Fruit fly (Drosophila melanogaster) whole organism, embryonic: ENCODE measurements around the gene Drsl1.

ENCODE experiments used
- Bgb ChIP-seq: fragments of 200-800 bp; sonication (Bioruptor generic); IDR thresholded peaks from 2 replicates; pipeline ENCODE4 v1.3.6; 2022; ENCODE audit warnings: missing biosample characterization, missing genetic modification characterization; ENCODE audit not compliant: partially characterized antibody
- Blimp-1 ChIP-seq: fragments of 200-800 bp; sonication (Bioruptor generic); optimal IDR thresholded peaks from 3 replicates; lab custom pipeline; 2018; ENCODE audit warnings: missing biosample characterization, missing genetic modification characterization, mild to moderate bottlenecking, moderate library complexity, missing genetic modification reagents
- Bteb2 ChIP-seq: fragments of 200-800 bp; sonication (Bioruptor generic); optimal IDR thresholded peaks from 2 replicates; lab custom pipeline; 2016; ENCODE audit warnings: missing biosample characterization, missing genetic modification characterization
- CG10366 ChIP-seq: fragments of 200-800 bp; sonication (Bioruptor generic); IDR thresholded peaks from 2 replicates; pipeline ENCODE4 v1.3.6; 2022; ENCODE audit warnings: missing biosample characterization, missing genetic modification characterization
- CG11456 ChIP-seq: fragments of 200-800 bp; sonication (Bioruptor generic); IDR thresholded peaks from 3 replicates; pipeline ENCODE4 v1.3.6; 2022; ENCODE audit warnings: missing biosample characterization, missing genetic modification characterization
- CG11695 ChIP-seq: fragments of 200-800 bp; sonication (Bioruptor generic); IDR thresholded peaks from 3 replicates; pipeline ENCODE4 v1.3.6; 2022; ENCODE audit warnings: missing biosample characterization, missing genetic modification characterization
- CG12391 ChIP-seq: fragments of 200-800 bp; sonication (Bioruptor generic); optimal IDR thresholded peaks from 3 replicates; lab custom pipeline; 2018; ENCODE audit warnings: missing biosample characterization, mild to moderate bottlenecking, missing genetic modification characterization, moderate library complexity
- CG12744 ChIP-seq: fragments of 200-800 bp; sonication (Bioruptor generic); optimal IDR thresholded peaks from 2 replicates; lab custom pipeline; 2016; ENCODE audit warnings: missing biosample characterization, missing genetic modification characterization
- CG15514 ChIP-seq: fragments of 200-800 bp; sonication (Bioruptor generic); optimal IDR thresholded peaks from 3 replicates; lab custom pipeline; 2017; ENCODE audit warnings: missing biosample characterization, missing genetic modification characterization, mild to moderate bottlenecking, moderate library complexity, missing genetic modification reagents
- CG15696 ChIP-seq: fragments of 200-800 bp; sonication (Bioruptor generic); optimal IDR thresholded peaks from 2 replicates; lab custom pipeline; 2019; ENCODE audit warnings: missing biosample characterization, mild to moderate bottlenecking, missing genetic modification characterization, moderate library complexity
- CG17328 ChIP-seq: fragments of 200-800 bp; sonication (Bioruptor generic); IDR thresholded peaks from 2 replicates; pipeline ENCODE4 v1.3.6; 2022; ENCODE audit warnings: missing biosample characterization, missing genetic modification characterization
- CG34422 ChIP-seq: fragments of 200-800 bp; sonication (Bioruptor generic); IDR thresholded peaks from 3 replicates; pipeline ENCODE4 v1.3.6; 2022; ENCODE audit warnings: missing biosample characterization, missing genetic modification characterization
- CG5245 ChIP-seq: fragments of 200-800 bp; sonication (Bioruptor generic); optimal IDR thresholded peaks from 3 replicates; lab custom pipeline; 2016; ENCODE audit warnings: missing biosample characterization, missing genetic modification characterization
- CG6689 ChIP-seq: fragments of 200-800 bp; sonication (Bioruptor generic); IDR thresholded peaks from 2 replicates; pipeline ENCODE4 v1.3.6; 2022; ENCODE audit warnings: missing biosample characterization, missing genetic modification characterization
- CG8944 ChIP-seq: fragments of 200-800 bp; sonication (Bioruptor generic); optimal IDR thresholded peaks from 3 replicates; lab custom pipeline; 2016; ENCODE audit warnings: missing biosample characterization, missing genetic modification characterization
- CG9817 ChIP-seq: fragments of 200-800 bp; sonication (Bioruptor generic); optimal IDR thresholded peaks from 2 replicates; lab custom pipeline; 2018; ENCODE audit warnings: missing biosample characterization, mild to moderate bottlenecking, missing genetic modification characterization, moderate library complexity
- CoRest ChIP-seq: fragments of 200-800 bp; sonication (Bioruptor generic); optimal IDR thresholded peaks from 3 replicates; lab custom pipeline; 2018; ENCODE audit warnings: missing biosample characterization, mild to moderate bottlenecking, missing genetic modification characterization, moderate library complexity
- Dbx ChIP-seq: fragments of 200-800 bp; sonication (Bioruptor generic); IDR thresholded peaks from 3 replicates; pipeline ENCODE4 v1.3.6; 2022; ENCODE audit warnings: missing biosample characterization, missing genetic modification characterization
- Drgx ChIP-seq: fragments of 200-800 bp; sonication (Bioruptor generic); IDR thresholded peaks from 2 replicates; pipeline ENCODE4 v1.3.6; 2022; ENCODE audit warnings: missing biosample characterization, missing genetic modification characterization
- Mad ChIP-seq: fragments of 200-800 bp; sonication (Bioruptor generic); optimal IDR thresholded peaks from 2 replicates; lab custom pipeline; 2016; ENCODE audit warnings: missing biosample characterization, missing genetic modification characterization
- Nf-YA ChIP-seq: fragments of 200-800 bp; sonication (Bioruptor generic); IDR thresholded peaks from 2 replicates; pipeline ENCODE4 v1.3.6; 2022; ENCODE audit warnings: missing biosample characterization, missing genetic modification characterization
- Nf-YB ChIP-seq: fragments of 200-800 bp; sonication (Bioruptor generic); optimal IDR thresholded peaks from 3 replicates; lab custom pipeline; 2019; ENCODE audit warnings: missing biosample characterization, mild to moderate bottlenecking, missing genetic modification characterization, moderate library complexity
- Pdp1 ChIP-seq, 2 experiments: fragments of 200-800 bp; sonication (Bioruptor generic); optimal IDR thresholded peaks; 3 replicates each; lab custom pipeline; 2016; ENCODE audit warnings: missing biosample characterization in 2 of 2, missing genetic modification characterization in 2 of 2, mild to moderate bottlenecking in 1 of 2, moderate library complexity in 1 of 2
- Ptx1 ChIP-seq: fragments of 200-800 bp; sonication (Bioruptor generic); IDR thresholded peaks from 2 replicates; pipeline ENCODE4 v1.3.6; 2022; ENCODE audit warnings: missing biosample characterization, missing genetic modification characterization
- Rfx ChIP-seq: fragments of 200-800 bp; sonication (Bioruptor generic); IDR thresholded peaks from 2 replicates; pipeline ENCODE4 v1.3.6; 2022; ENCODE audit warnings: missing biosample characterization, missing genetic modification characterization
- Sry-β ChIP-seq: fragments of 200-800 bp; sonication (Bioruptor generic); optimal IDR thresholded peaks from 2 replicates; lab custom pipeline; 2018; ENCODE audit warnings: missing biosample characterization, mild to moderate bottlenecking, missing genetic modification characterization, moderate library complexity
- Taf1 ChIP-seq: fragments of 200-800 bp; sonication (Bioruptor generic); IDR thresholded peaks from 2 replicates; pipeline ENCODE4 v1.3.6; 2022; ENCODE audit warnings: missing biosample characterization, missing genetic modification characterization
- ash1 ChIP-seq: fragments of 200-800 bp; sonication (Bioruptor generic); optimal IDR thresholded peaks from 2 replicates; lab custom pipeline; 2018; ENCODE audit warnings: missing biosample characterization, mild to moderate bottlenecking, missing genetic modification characterization
- bowl ChIP-seq: fragments of 200-800 bp; sonication (Bioruptor generic); IDR thresholded peaks from 2 replicates; pipeline ENCODE4 v1.3.6; 2022; ENCODE audit warnings: missing biosample characterization, missing genetic modification characterization
- croc ChIP-seq: fragments of 200-800 bp; sonication (Bioruptor generic); conservative IDR thresholded peaks from 3 replicates; pipeline ENCODE4 v1.3.6; 2022; ENCODE audit warnings: missing biosample characterization, missing genetic modification characterization
- crp ChIP-seq, 2 experiments: fragments of 200-800 bp; sonication (Bioruptor generic); optimal IDR thresholded peaks; 2 replicates in 1 of 2; 3 replicates in 1 of 2; lab custom pipeline; 2017; ENCODE audit warnings: missing biosample characterization in 2 of 2, missing genetic modification characterization in 2 of 2, mild to moderate bottlenecking in 1 of 2, moderate library complexity in 1 of 2
- dan ChIP-seq: fragments of 200-800 bp; sonication (Bioruptor generic); IDR thresholded peaks from 2 replicates; pipeline ENCODE4 v1.3.6; 2022; ENCODE audit warnings: missing biosample characterization, missing genetic modification characterization
- ems ChIP-seq: fragments of 200-800 bp; sonication (Bioruptor generic); optimal IDR thresholded peaks from 3 replicates; lab custom pipeline; 2016; ENCODE audit warnings: missing biosample characterization, missing genetic modification characterization
- esg ChIP-seq: fragments of 200-800 bp; sonication (Bioruptor generic); conservative IDR thresholded peaks from 2 replicates; pipeline ENCODE4 v1.3.6; 2022; ENCODE audit warnings: missing biosample characterization, missing genetic modification characterization
- ewg ChIP-seq: fragments of 200-800 bp; sonication (Bioruptor generic); optimal IDR thresholded peaks from 3 replicates; lab custom pipeline; 2017; ENCODE audit warnings: mild to moderate bottlenecking, missing biosample characterization, missing genetic modification reagents, missing genetic modification characterization
- fd102C ChIP-seq: fragments of 200-800 bp; sonication (Bioruptor generic); optimal IDR thresholded peaks from 2 replicates; lab custom pipeline; 2018; ENCODE audit warnings: missing biosample characterization, mild to moderate bottlenecking, missing genetic modification characterization, moderate library complexity
- fu2 ChIP-seq: fragments of 200-800 bp; sonication (Bioruptor generic); optimal IDR thresholded peaks from 2 replicates; lab custom pipeline; 2016; ENCODE audit warnings: missing biosample characterization, missing genetic modification characterization
- her ChIP-seq: fragments of 200-800 bp; sonication (Bioruptor generic); optimal IDR thresholded peaks from 2 replicates; lab custom pipeline; 2016; ENCODE audit warnings: missing biosample characterization, missing genetic modification characterization
- kni ChIP-seq: fragments of 200-800 bp; sonication (Bioruptor generic); optimal IDR thresholded peaks from 3 replicates; lab custom pipeline; 2017; ENCODE audit warnings: mild to moderate bottlenecking, missing biosample characterization, missing genetic modification reagents, missing genetic modification characterization
- lbe ChIP-seq: fragments of 200-800 bp; sonication (Bioruptor generic); optimal IDR thresholded peaks from 2 replicates; lab custom pipeline; 2016; ENCODE audit warnings: missing biosample characterization, mild to moderate bottlenecking, missing genetic modification characterization
- lola ChIP-seq, 3 experiments: fragments of >200 bp in 2 of 3; fragments of 200-800 bp in 1 of 3; sonication (Bioruptor generic) in 1 of 3; optimal IDR thresholded peaks; 2 replicates each; lab custom pipeline; 2017 to 2019; ENCODE audit warnings: missing biosample characterization in 3 of 3, missing genetic modification characterization in 3 of 3, mild to moderate bottlenecking in 1 of 3, moderate library complexity in 1 of 3
- nerfin-2 ChIP-seq: fragments of 200-800 bp; sonication (Bioruptor generic); IDR thresholded peaks from 2 replicates; pipeline ENCODE4 v1.3.6; 2022; ENCODE audit warnings: missing biosample characterization, missing genetic modification characterization; ENCODE audit not compliant: partially characterized antibody
- p53 ChIP-seq: fragments of 200-800 bp; sonication (Bioruptor generic); optimal IDR thresholded peaks from 2 replicates; lab custom pipeline; 2016; ENCODE audit warnings: missing biosample characterization, missing genetic modification characterization
- pan ChIP-seq, 4 experiments: fragments of >200 bp in 3 of 4; fragments of 200-800 bp in 1 of 4; sonication (Bioruptor generic) in 1 of 4; optimal IDR thresholded peaks in 3 of 4; IDR thresholded peaks in 1 of 4; 2 replicates each; pipeline versions ENCODE4 v1.3.6 to Lab custom; 2017 to 2022; ENCODE audit warnings: missing biosample characterization in 2 of 4, missing genetic modification characterization in 2 of 4, mixed read lengths in 1 of 4
- repo ChIP-seq: fragments of 200-800 bp; sonication (Bioruptor generic); optimal IDR thresholded peaks from 2 replicates; lab custom pipeline; 2016; ENCODE audit warnings: missing biosample characterization, missing genetic modification characterization
- sisA ChIP-seq: fragments of 200-800 bp; sonication (Bioruptor generic); IDR thresholded peaks from 2 replicates; pipeline ENCODE4 v1.3.6; 2022; ENCODE audit warnings: missing biosample characterization, missing genetic modification characterization
- tap ChIP-seq: fragments of 200-800 bp; optimal IDR thresholded peaks from 3 replicates; lab custom pipeline; 2019; ENCODE audit warnings: missing biosample characterization, mild to moderate bottlenecking, missing genetic modification characterization, moderate library complexity
- tin ChIP-seq: fragments of 200-800 bp; sonication (Bioruptor generic); optimal IDR thresholded peaks from 3 replicates; lab custom pipeline; 2016; ENCODE audit warnings: missing biosample characterization, missing genetic modification characterization
- usp ChIP-seq: fragments of >200 bp; optimal IDR thresholded peaks from 2 replicates; lab custom pipeline; 2017; ENCODE audit warnings: missing biosample characterization, missing genetic modification characterization

Gene Drsl1

DNA sequence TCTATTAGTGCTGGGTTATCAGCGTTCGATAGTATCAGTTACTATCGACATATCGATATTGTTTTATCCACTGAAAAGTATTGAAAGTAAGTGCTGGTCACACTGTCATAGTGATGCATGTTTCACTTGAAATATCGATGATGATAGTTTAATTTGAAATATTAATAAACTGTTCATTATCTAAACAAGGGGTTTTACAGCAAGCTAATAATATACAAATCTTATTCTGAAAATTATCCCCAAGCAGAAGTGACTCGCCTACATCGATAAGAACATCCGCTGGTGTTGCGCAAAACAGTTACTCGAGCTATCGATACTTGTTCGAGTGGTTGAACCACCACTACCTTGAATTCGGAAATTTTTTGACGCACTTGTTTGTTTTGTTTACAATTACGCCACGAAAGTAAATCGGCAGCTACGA, 16.4 kb downstream of the Drsl1 start, which contains the start of the genes PIG-C, CG12016 and Dpm2 (continued):
- no peak for TF ChIP-seq pan (optimal IDR thresholded peaks at IDR 0.05; lab: Kevin White, UChicago)
- peak in 1 of 2 experiments; percentile 54 for TF ChIP-seq pan (GFP tag; optimal IDR thresholded peaks at IDR 0.05 in 1 of 2, IDR thresholded peaks at IDR 0.05 in 1 of 2)
- TF ChIP-seq Blimp-1 (GFP tag; lab: Kevin White, UChicago): peak; percentile 36
- no peak for TF ChIP-seq ash1
- TF ChIP-seq crp (GFP tag; optimal IDR thresholded peaks at IDR 0.05; lab: Kevin White, UChicago): peak in 1 of 2 experiments; percentile 5
- peak; percentile 24; the same call in 1 of the 2 replicates for TF ChIP-seq CG10366
- TF ChIP-seq CG8944: peak; percentile 70
- no peak for TF ChIP-seq CG11695 (GFP tag; lab: Robert Waterston, UW)
- TF ChIP-seq CoRest (tag; lab: Kevin White, UChicago): peak; percentile 81
- no peak for TF ChIP-seq CG5245 (GFP tag; lab: Kevin White, UChicago)
- TF ChIP-seq croc (GFP tag; lab: Robert Waterston, UW): peak; percentile 58
- peak; percentile 84 for TF ChIP-seq Sry-β (GFP tag; lab: Kevin White, UChicago)
- peak; percentile 84 for TF ChIP-seq CG12391 (tag; lab: Kevin White, UChicago)
- peak; percentile 52 for TF ChIP-seq CG12744
- peak; percentile 92 for TF ChIP-seq nerfin-2 (GFP tag; lab: Robert Waterston, UW)
- TF ChIP-seq Ptx1 (GFP tag; lab: Robert Waterston, UW): peak; percentile 69
- TF ChIP-seq CG34422 (GFP tag; lab: Robert Waterston, UW): peak; percentile 59; the same call in 1 of the 3 replicates
- TF ChIP-seq Nf-YA (GFP tag; lab: Robert Waterston, UW): 0 out of 2 replicates have a peak, but pooled peaks have one; percentile 6
- no peak for TF ChIP-seq bowl (GFP tag; lab: Robert Waterston, UW)
- peak; percentile 18 for TF ChIP-seq her (GFP tag; lab: Kevin White, UChicago)
- peak; percentile 52 for TF ChIP-seq repo
- peak; percentile 68 for TF ChIP-seq tin
- TF ChIP-seq CG6689: peak; percentile 52; the same call in 1 of the 2 replicates
- peak; percentile 80 for TF ChIP-seq ewg (GFP tag; lab: Kevin White, UChicago)
- peak; percentile 71 for TF ChIP-seq sisA (GFP tag; lab: Robert Waterston, UW)
- peak; percentile 59 for TF ChIP-seq lbe (GFP tag; lab: Kevin White, UChicago)
- peak; percentile 97 for TF ChIP-seq Bgb (GFP tag; lab: Robert Waterston, UW)
- TF ChIP-seq usp (GFP tag; lab: Kevin White, UChicago): no peak
- no peak for TF ChIP-seq kni (GFP tag; lab: Kevin White, UChicago)
- peak; percentile 73 for TF ChIP-seq Mad (GFP tag; lab: Kevin White, UChicago)
- no peak for TF ChIP-seq fd102C
- peak; percentile 76; the same call in 2 of the 3 replicates for TF ChIP-seq CG11456 (GFP tag; lab: Robert Waterston, UW)
- no peak for TF ChIP-seq Nf-YB (GFP tag; lab: Kevin White, UChicago)
- 0 out of 2 replicates have a peak, but pooled peaks have one; percentile 28 for TF ChIP-seq CG17328 (GFP tag; lab: Robert Waterston, UW)
- peak; percentile 81 for TF ChIP-seq Rfx (GFP tag; lab: Robert Waterston, UW)
- TF ChIP-seq tap (tag; lab: Kevin White, UChicago): peak; percentile 53
- peak; percentile 79 for TF ChIP-seq CG9817 (tag; lab: Kevin White, UChicago)
- TF ChIP-seq Dbx (GFP tag; lab: Robert Waterston, UW): peak; percentile 74
- TF ChIP-seq lola (GFP tag; optimal IDR thresholded peaks at IDR 0.05; lab: Kevin White, UChicago): peak in 1 of 3 experiments; percentile 62
- peak; percentile 68 for TF ChIP-seq esg (GFP tag; lab: Robert Waterston, UW)
- TF ChIP-seq dan (GFP tag; lab: Robert Waterston, UW): no peak
- peak; percentile 62 for TF ChIP-seq fu2 (GFP tag; lab: Kevin White, UChicago)
- peak; percentile 68 for TF ChIP-seq CG15696 (tag; lab: Kevin White, UChicago)
- no peak for TF ChIP-seq CG15514
- peak; percentile 52 for TF ChIP-seq ems
- TF ChIP-seq Bteb2: peak; percentile 69
- no peak for TF ChIP-seq p53
- peak; percentile 68 to 89 for TF ChIP-seq Pdp1 (GFP tag; optimal IDR thresholded peaks at IDR 0.05; lab: Kevin White, UChicago)
- no peak for TF ChIP-seq Drgx
- no peak for TF ChIP-seq Taf1 (GFP tag; lab: Robert Waterston, UW)
